Fruit fly (Drosophila melanogaster) S2 (cell line): ENCODE measurements around the gene eIF3i.

Experiments used
- CG8478 ChIP-seq: fragments of >200 bp; optimal IDR thresholded peaks from 2 replicates; lab custom pipeline; 2018
- CTCF ChIP-seq, 2 experiments: fragments of >200 bp; optimal IDR thresholded peaks; 2 replicates each; lab custom pipeline; 2018

- TF ChIP-seq CTCF (optimal IDR thresholded peaks at IDR 0.05; lab: Kevin White, UChicago) (peak in 1 of 2 experiments; percentile 10), CG8478 (no peak)
Measured at dm6 chr2L:5010784-5011260, 43.2 kb upstream of the eIF3i start, which contains the start of the genes CG31917, Tfb5 and SelT.
